Fruit fly (Drosophila melanogaster) whole organism, prepupa: ENCODE measurements around the gene RhoGEF3.

Experiments
- Blimp-1 ChIP-seq: fragments of 200-800 bp; sonication (Bioruptor generic); optimal IDR thresholded peaks from 3 replicates; lab custom pipeline; 2017; ENCODE audit warnings: missing biosample characterization, missing genetic modification characterization, mild to moderate bottlenecking, moderate library complexity, missing genetic modification reagents
- CG10669 ChIP-seq: fragments of 200-800 bp; sonication (Bioruptor generic); optimal IDR thresholded peaks from 3 replicates; lab custom pipeline; 2018; ENCODE audit warnings: missing biosample characterization, mild to moderate bottlenecking, missing genetic modification characterization, moderate library complexity
- CG15336 ChIP-seq: fragments of 200-800 bp; sonication (Bioruptor generic); IDR thresholded peaks from 2 replicates; pipeline ENCODE4 v1.3.6; 2022; ENCODE audit warnings: missing biosample characterization, missing genetic modification characterization
- CG1621 ChIP-seq: fragments of 200-800 bp; sonication (Bioruptor generic); optimal IDR thresholded peaks from 3 replicates; lab custom pipeline; 2018; ENCODE audit warnings: missing biosample characterization, mild to moderate bottlenecking, missing genetic modification characterization
- CG16779 ChIP-seq: fragments of 200-800 bp; sonication (Bioruptor generic); optimal IDR thresholded peaks from 3 replicates; lab custom pipeline; 2017; ENCODE audit warnings: missing biosample characterization, mild to moderate bottlenecking, missing genetic modification characterization
- CG34406 ChIP-seq: fragments of 200-800 bp; sonication (Bioruptor generic); optimal IDR thresholded peaks from 3 replicates; lab custom pipeline; 2016; ENCODE audit warnings: missing biosample characterization, missing genetic modification characterization
- CG3919 ChIP-seq: fragments of 200-800 bp; sonication (Bioruptor generic); optimal IDR thresholded peaks from 3 replicates; lab custom pipeline; 2016; ENCODE audit warnings: missing biosample characterization, missing genetic modification characterization
- CG4318 ChIP-seq: fragments of 200-800 bp; sonication (Bioruptor generic); optimal IDR thresholded peaks from 3 replicates; lab custom pipeline; 2017; ENCODE audit warnings: missing biosample characterization, mild to moderate bottlenecking, missing genetic modification characterization
- CG6276 ChIP-seq: fragments of 200-800 bp; sonication (Bioruptor generic); optimal IDR thresholded peaks from 2 replicates; lab custom pipeline; 2017; ENCODE audit warnings: missing biosample characterization, mild to moderate bottlenecking, missing genetic modification characterization
- CG6808 ChIP-seq: fragments of 200-800 bp; sonication (Bioruptor generic); optimal IDR thresholded peaks from 3 replicates; lab custom pipeline; 2017; ENCODE audit warnings: missing biosample characterization, missing genetic modification characterization, mild to moderate bottlenecking, moderate library complexity, missing genetic modification reagents
- CG6854 ChIP-seq: fragments of 200-800 bp; sonication (Bioruptor generic); optimal IDR thresholded peaks from 2 replicates; lab custom pipeline; 2017; ENCODE audit warnings: missing biosample characterization, mild to moderate bottlenecking, missing genetic modification characterization
- CG7368 ChIP-seq: fragments of 200-800 bp; sonication (Bioruptor generic); optimal IDR thresholded peaks from 3 replicates; lab custom pipeline; 2016; ENCODE audit warnings: missing biosample characterization, missing genetic modification characterization
- CG8119 ChIP-seq: fragments of 200-800 bp; sonication (Bioruptor generic); IDR thresholded peaks from 3 replicates; pipeline ENCODE4 v1.3.6; 2022; ENCODE audit warnings: missing biosample characterization, missing genetic modification characterization
- CG8319 ChIP-seq: fragments of 200-800 bp; sonication (Bioruptor generic); optimal IDR thresholded peaks from 3 replicates; lab custom pipeline; 2016; ENCODE audit warnings: missing biosample characterization, missing genetic modification characterization
- CG8632 ChIP-seq: fragments of 200-800 bp; sonication (Bioruptor generic); optimal IDR thresholded peaks from 3 replicates; lab custom pipeline; 2016; ENCODE audit warnings: missing biosample characterization, missing genetic modification characterization
- CG9139 ChIP-seq: fragments of 200-800 bp; sonication (Bioruptor generic); optimal IDR thresholded peaks from 3 replicates; lab custom pipeline; 2017; ENCODE audit warnings: missing biosample characterization, mild to moderate bottlenecking, missing genetic modification characterization
- Eip75B ChIP-seq: fragments of 200-800 bp; sonication (Bioruptor generic); optimal IDR thresholded peaks from 3 replicates; lab custom pipeline; 2016; ENCODE audit warnings: missing biosample characterization, missing genetic modification characterization
- Eip78C ChIP-seq: fragments of 200-800 bp; sonication (Bioruptor generic); peaks from one replicate; lab custom pipeline; 2016; ENCODE audit warnings: missing biosample characterization, missing genetic modification characterization
- Eip93F ChIP-seq: fragments of 200-800 bp; sonication (Bioruptor generic); optimal IDR thresholded peaks from 2 replicates; lab custom pipeline; 2016; ENCODE audit warnings: missing biosample characterization, mild to moderate bottlenecking, missing genetic modification characterization
- Ets96B ChIP-seq: fragments of 200-800 bp; optimal IDR thresholded peaks from 2 replicates; lab custom pipeline; 2019; ENCODE audit warnings: missing biosample characterization, mild to moderate bottlenecking, missing genetic modification characterization, moderate library complexity
- Gug ChIP-seq: fragments of 200-800 bp; sonication (Bioruptor generic); IDR thresholded peaks from 2 replicates; pipeline ENCODE4 v1.3.6; 2022; ENCODE audit warnings: missing biosample characterization, missing genetic modification characterization
- Hr38 ChIP-seq: sonication (Bioruptor generic); optimal IDR thresholded peaks from 2 replicates; lab custom pipeline; 2016; ENCODE audit warnings: missing biosample characterization, missing genetic modification characterization
- Hr39 ChIP-seq: fragments of 200-800 bp; sonication (Bioruptor generic); optimal IDR thresholded peaks from 2 replicates; lab custom pipeline; 2016; ENCODE audit warnings: missing biosample characterization, missing genetic modification characterization
- Hr4 ChIP-seq: fragments of 200-800 bp; sonication (Bioruptor generic); optimal IDR thresholded peaks from 3 replicates; lab custom pipeline; 2016; ENCODE audit warnings: missing biosample characterization, missing genetic modification characterization
- Met ChIP-seq: fragments of 200-800 bp; sonication (Bioruptor generic); optimal IDR thresholded peaks from 3 replicates; lab custom pipeline; 2016; ENCODE audit warnings: missing biosample characterization, missing genetic modification characterization
- OdsH ChIP-seq: fragments of 200-800 bp; sonication (Bioruptor generic); optimal IDR thresholded peaks from 3 replicates; lab custom pipeline; 2016; ENCODE audit warnings: missing biosample characterization, missing genetic modification characterization
- Smox ChIP-seq: fragments of 200-800 bp; sonication (Bioruptor generic); optimal IDR thresholded peaks from 3 replicates; lab custom pipeline; 2016; ENCODE audit warnings: missing biosample characterization, missing genetic modification characterization
- Sox102F ChIP-seq: fragments of 200-800 bp; sonication (Bioruptor generic); optimal IDR thresholded peaks from 2 replicates; lab custom pipeline; 2016; ENCODE audit warnings: missing biosample characterization, mild to moderate bottlenecking, missing genetic modification characterization
- Sox15 ChIP-seq: fragments of 200-800 bp; sonication (Bioruptor generic); optimal IDR thresholded peaks from 3 replicates; lab custom pipeline; 2016; ENCODE audit warnings: missing biosample characterization, missing genetic modification characterization
- achi ChIP-seq: fragments of 200-800 bp; sonication (Bioruptor generic); optimal IDR thresholded peaks from 3 replicates; lab custom pipeline; 2016; ENCODE audit warnings: missing biosample characterization, missing genetic modification characterization
- cyc ChIP-seq: fragments of 200-800 bp; sonication (Bioruptor generic); optimal IDR thresholded peaks from 3 replicates; lab custom pipeline; 2016; ENCODE audit warnings: missing biosample characterization, missing genetic modification characterization
- dac ChIP-seq: fragments of 200-800 bp; sonication (Bioruptor generic); optimal IDR thresholded peaks from 2 replicates; lab custom pipeline; 2017; ENCODE audit warnings: missing biosample characterization, mild to moderate bottlenecking, missing genetic modification characterization
- dsx ChIP-seq: fragments of 200-800 bp; optimal IDR thresholded peaks from 3 replicates; lab custom pipeline; 2019; ENCODE audit warnings: missing biosample characterization, mild to moderate bottlenecking, missing genetic modification characterization, moderate library complexity; ENCODE audit not compliant: poor library complexity, severe bottlenecking
- esn ChIP-seq: fragments of 200-800 bp; sonication (Bioruptor generic); optimal IDR thresholded peaks from 2 replicates; lab custom pipeline; 2016; ENCODE audit warnings: missing biosample characterization, mild to moderate bottlenecking, missing genetic modification characterization, moderate library complexity
- fkh ChIP-seq: fragments of 200-800 bp; sonication (Bioruptor generic); optimal IDR thresholded peaks from 3 replicates; lab custom pipeline; 2017; ENCODE audit warnings: missing biosample characterization, mild to moderate bottlenecking, missing genetic modification characterization, moderate library complexity
- lz ChIP-seq: fragments of 200-800 bp; sonication (Bioruptor generic); optimal IDR thresholded peaks from 3 replicates; lab custom pipeline; 2016; ENCODE audit warnings: missing biosample characterization, missing genetic modification characterization
- net ChIP-seq: fragments of 200-800 bp; sonication (Bioruptor generic); optimal IDR thresholded peaks from 3 replicates; lab custom pipeline; 2016; ENCODE audit warnings: missing biosample characterization, missing genetic modification characterization
- pdm3 ChIP-seq: fragments of 200-800 bp; sonication (Bioruptor generic); optimal IDR thresholded peaks from 3 replicates; lab custom pipeline; 2016; ENCODE audit warnings: missing biosample characterization, missing genetic modification characterization
- spab ChIP-seq: fragments of 200-800 bp; sonication (Bioruptor generic); optimal IDR thresholded peaks from 2 replicates; lab custom pipeline; 2017; ENCODE audit warnings: missing biosample characterization, mild to moderate bottlenecking, missing genetic modification characterization, missing genetic modification reagents
- ss ChIP-seq, 2 experiments: fragments of 200-800 bp; sonication (Bioruptor generic); optimal IDR thresholded peaks; 2 replicates in 1 of 2; 3 replicates in 1 of 2; lab custom pipeline; 2017 to 2018; ENCODE audit warnings: mild to moderate bottlenecking in 2 of 2, missing biosample characterization in 2 of 2, missing genetic modification characterization in 2 of 2, moderate library complexity in 1 of 2
- svp ChIP-seq: fragments of 200-800 bp; sonication (Bioruptor generic); peaks from one replicate; lab custom pipeline; 2016; ENCODE audit warnings: missing biosample characterization, missing genetic modification characterization
- topi ChIP-seq: fragments of 200-800 bp; sonication (Bioruptor generic); optimal IDR thresholded peaks from 3 replicates; lab custom pipeline; 2016; ENCODE audit warnings: missing biosample characterization, missing genetic modification characterization
- vri ChIP-seq: fragments of 200-800 bp; sonication (Bioruptor generic); optimal IDR thresholded peaks from 3 replicates; lab custom pipeline; 2016; ENCODE audit warnings: missing biosample characterization, mild to moderate bottlenecking, missing genetic modification characterization

The RhoGEF3 gene

DNA sequence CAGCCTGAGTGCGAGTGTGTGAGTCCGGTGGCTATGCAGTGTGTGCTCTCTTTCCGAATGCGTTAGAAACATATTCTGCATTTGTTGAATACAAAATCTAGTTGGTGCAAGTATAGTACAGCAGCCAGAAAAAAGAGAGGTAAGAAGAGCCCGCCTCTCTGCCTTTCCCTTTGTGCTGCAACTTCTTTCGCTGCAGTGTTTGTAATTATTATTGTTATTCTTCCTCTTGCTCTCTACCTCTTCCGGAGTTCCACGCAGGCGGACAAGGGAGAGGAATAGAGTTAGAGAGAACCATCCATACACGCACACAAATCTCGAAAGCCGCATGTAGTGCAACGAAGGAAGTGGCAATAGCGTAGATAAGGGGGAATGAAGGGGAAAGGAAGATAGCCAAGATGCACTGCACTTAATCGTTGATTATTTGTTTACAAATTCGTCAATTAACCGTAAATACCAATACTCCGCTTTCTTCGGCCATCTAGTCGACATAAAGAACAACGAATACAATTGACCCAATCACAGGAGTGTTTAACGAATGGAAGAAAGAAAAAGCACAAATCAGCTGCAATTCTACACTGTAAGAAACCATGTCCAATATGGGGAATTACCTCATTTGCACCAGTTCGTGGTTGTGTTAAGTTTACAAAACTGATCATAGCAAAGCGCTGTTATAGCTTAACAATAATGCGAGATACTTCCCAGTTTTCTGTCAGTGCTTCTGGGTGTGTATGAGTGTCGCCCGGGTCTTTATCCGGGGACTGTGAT is 70.6 kb downstream of the RhoGEF3 start (continued):
- peak; percentile 90 for TF ChIP-seq OdsH
- peak; percentile 82 for TF ChIP-seq Sox102F
- peak; percentile 66 for TF ChIP-seq CG8632
- peak; percentile 81 for TF ChIP-seq topi (GFP tag; lab: Kevin White, UChicago)
- peak; percentile 84 for TF ChIP-seq Hr39 (GFP tag; lab: Kevin White, UChicago)
- TF ChIP-seq CG34406, result peak; percentile 77
- TF ChIP-seq Sox15, result peak; percentile 75
- peak; percentile 91 for TF ChIP-seq svp
- TF ChIP-seq CG6854 (GFP tag; lab: Kevin White, UChicago), result no peak
- peak; percentile 81 for TF ChIP-seq vri (GFP tag; lab: Kevin White, UChicago)
- TF ChIP-seq CG8119 (GFP tag; lab: Robert Waterston, UW), result peak; percentile 90
- no peak for TF ChIP-seq fkh
- peak; percentile 90 for TF ChIP-seq net
- peak; percentile 79 for TF ChIP-seq CG6808 (GFP tag; lab: Kevin White, UChicago)
- TF ChIP-seq pdm3 (GFP tag; lab: Kevin White, UChicago), result peak; percentile 91
- TF ChIP-seq Gug (GFP tag; lab: Robert Waterston, UW), result peak; percentile 35; the same call in 1 of the 2 replicates
- peak; percentile 81 for TF ChIP-seq CG16779 (tag; lab: Kevin White, UChicago)
- TF ChIP-seq Eip75B (GFP tag; lab: Kevin White, UChicago), result peak; percentile 88
- TF ChIP-seq lz (GFP tag; lab: Kevin White, UChicago), result peak; percentile 85
- TF ChIP-seq Smox (GFP tag; lab: Kevin White, UChicago), result peak; percentile 85
- peak; percentile 85 for TF ChIP-seq esn
- TF ChIP-seq Blimp-1, result peak; percentile 26
- peak; percentile 86 for TF ChIP-seq CG4318
- peak; percentile 82 for TF ChIP-seq CG8319 (GFP tag; lab: Kevin White, UChicago)
- peak; percentile 95 for TF ChIP-seq Hr4 (GFP tag; lab: Kevin White, UChicago)
- TF ChIP-seq CG10669, result peak; percentile 85
- TF ChIP-seq spab (GFP tag; lab: Kevin White, UChicago), result peak; percentile 75
- TF ChIP-seq achi (GFP tag; lab: Kevin White, UChicago), result peak; percentile 87
- TF ChIP-seq cyc (GFP tag; lab: Kevin White, UChicago), result peak; percentile 89
- peak; percentile 91 for TF ChIP-seq CG7368
- peak; percentile 52 for TF ChIP-seq CG9139 (GFP tag; lab: Kevin White, UChicago)

DNA sequence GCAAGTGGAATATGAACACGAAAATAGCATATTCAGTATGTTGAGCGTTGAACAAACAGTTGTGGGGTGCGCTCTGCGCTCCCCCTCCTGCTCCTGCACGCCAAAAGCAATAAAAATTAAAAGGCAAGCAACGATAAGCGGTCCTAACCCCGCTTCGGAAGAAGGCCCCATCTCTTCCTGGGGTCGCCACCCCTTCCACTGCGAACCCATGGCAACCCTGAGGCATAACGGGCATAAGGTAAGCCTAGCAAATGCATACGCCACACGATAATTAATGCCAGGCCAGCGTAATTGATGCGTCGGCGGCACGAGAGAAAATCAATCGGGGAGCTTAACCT is 71.1 kb downstream of the RhoGEF3 start:
- TF ChIP-seq OdsH, result no peak
- peak; percentile 57 for TF ChIP-seq svp

DNA sequence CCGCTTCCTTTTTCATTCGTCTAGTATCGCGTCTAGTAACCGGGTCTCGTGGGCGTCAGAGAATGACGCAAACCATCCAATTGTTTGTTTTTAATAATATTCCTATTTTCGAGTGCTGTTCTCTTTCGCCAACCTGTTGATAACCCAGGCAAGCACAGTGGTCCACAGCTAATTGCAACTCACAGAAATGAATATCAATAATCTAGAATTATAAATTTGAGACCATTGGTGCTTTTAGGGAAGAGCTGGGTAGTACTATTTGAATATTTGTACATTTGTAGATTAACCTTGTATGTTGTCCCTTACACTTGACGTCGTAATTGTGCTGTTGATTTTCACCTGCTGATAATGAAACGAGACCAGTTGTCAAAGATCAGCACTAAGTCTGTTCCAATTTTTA is 72.5 kb downstream of the RhoGEF3 start:
- TF ChIP-seq dsx (no peak), vri (GFP tag; lab: Kevin White, UChicago) (peak; percentile 31), CG1621 (tag; lab: Kevin White, UChicago) (no peak), Eip75B (GFP tag; lab: Kevin White, UChicago) (no peak), Sox102F (no peak), CG15336 (0 out of 2 replicates have a peak, but pooled peaks have one; percentile 14), Sox15 (no peak), Ets96B (no peak), OdsH (peak; percentile 6), svp (peak; percentile 94), esn (peak; percentile 13), CG6854 (GFP tag; lab: Kevin White, UChicago) (no peak), ss (GFP tag; optimal IDR thresholded peaks at IDR 0.05; lab: Kevin White, UChicago) (no peak), CG3919 (GFP tag; lab: Kevin White, UChicago) (no peak), CG10669 (no peak), CG6808 (GFP tag; lab: Kevin White, UChicago) (no peak), CG8319 (GFP tag; lab: Kevin White, UChicago) (no peak), Eip78C (GFP tag; lab: Kevin White, UChicago) (peak; percentile 52), CG6276 (GFP tag; lab: Kevin White, UChicago) (no peak), Hr39 (GFP tag; lab: Kevin White, UChicago) (peak; percentile 22), spab (GFP tag; lab: Kevin White, UChicago) (no peak), dac (GFP tag; lab: Kevin White, UChicago) (no peak), Blimp-1 (no peak), Met (no peak), Eip93F (no peak), lz (GFP tag; lab: Kevin White, UChicago) (no peak), Hr38 (GFP tag; lab: Kevin White, UChicago) (no peak)
